Worm (Caenorhabditis elegans): ENCODE data around the gene F13B6.3.
A peak's percentile ranks its signal among the peaks of the same experiment; 100 is the strongest.

Gene F13B6.3

ce11 chrIV:7505866-7506488, 40.2 kb upstream of the F13B6.3 start (continued):
- TF ChIP-seq dox-1 (GFP tag; IDR thresholded peaks at IDR 0.05): no peak
- peak; percentile 88 for TF ChIP-seq repo-1 (tag; optimal IDR thresholded peaks at IDR 0.05)
- TF ChIP-seq hmg-1.2 (GFP tag; IDR thresholded peaks at IDR 0.05): peak; percentile 50
- TF ChIP-seq nfyb-1 (GFP tag; IDR thresholded peaks at IDR 0.05): 0 out of 2 replicates have a peak, but pooled peaks have one; percentile 42
- peak; percentile 52 for TF ChIP-seq madf-10 (tag; optimal IDR thresholded peaks at IDR 0.05)
- no peak; the same call in none of the 2 replicates for TF ChIP-seq mcd-1 (GFP tag; IDR thresholded peaks at IDR 0.05)
- no peak for TF ChIP-seq madf-8 (GFP tag; conservative IDR thresholded peaks at IDR 0.05)
- TF ChIP-seq snpc-3.4 (tag; optimal IDR thresholded peaks at IDR 0.05): peak; percentile 64

ce11 chrIV:7503322-7503721, 37.6 kb upstream of the F13B6.3 start, which contains the start of gene glt-6:
Gene glt-6, plus strand, starts transcription at chrIV:7503622.
- TF ChIP-seq egrh-3 (GFP tag; IDR thresholded peaks at IDR 0.05) (no peak), F57C9.4 (tag; optimal IDR thresholded peaks at IDR 0.05) (no peak), ztf-18 (tag; optimal IDR thresholded peaks at IDR 0.05) (no peak), dpl-1 (GFP tag; optimal IDR thresholded peaks at IDR 0.05) (no peak), F22D6.2 (tag; optimal IDR thresholded peaks at IDR 0.05) (no peak), B0019.2 (GFP tag; conservative IDR thresholded peaks at IDR 0.05) (no peak), pha-4 (tag; optimal IDR thresholded peaks at IDR 0.05) (no peak), lir-1 (GFP tag; conservative IDR thresholded peaks at IDR 0.05) (no peak), mcd-1 (GFP tag; IDR thresholded peaks at IDR 0.05) (no peak), nhr-120 (GFP tag; IDR thresholded peaks at IDR 0.05) (no peak), efl-1 (GFP tag; optimal IDR thresholded peaks at IDR 0.05) (no peak), xnd-1 (tag; optimal IDR thresholded peaks at IDR 0.05) (no peak), unc-130 (GFP tag; optimal IDR thresholded peaks at IDR 0.05) (no peak)

DNA sequence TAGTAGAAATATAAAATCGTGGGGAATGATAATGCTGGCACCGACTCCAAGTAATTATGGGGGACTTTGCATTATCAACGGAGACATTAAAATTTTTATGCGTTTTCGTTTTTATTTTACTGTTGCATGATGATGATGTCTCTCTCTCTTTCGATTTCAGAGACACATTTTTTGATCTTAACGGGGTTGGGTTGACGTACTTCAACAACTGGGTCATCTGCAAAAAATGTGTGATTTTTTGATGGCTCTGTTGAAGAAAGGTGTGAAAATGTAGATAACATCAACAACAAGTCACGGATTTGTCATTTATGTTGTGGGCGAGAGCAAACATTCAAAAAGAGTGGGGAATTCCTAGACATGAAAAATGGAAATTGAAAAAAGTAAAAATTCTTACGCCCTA, 35.6 kb upstream of the F13B6.3 start, which contains the start of gene F55G1.15:
F55G1.15 (minus strand) TSS at position 101 of the 400 bp plus-strand sequence.
- no peak for TF ChIP-seq akir-1 (GFP tag; optimal IDR thresholded peaks at IDR 0.05)
- no peak for TF ChIP-seq attf-5 (GFP tag; optimal IDR thresholded peaks at IDR 0.05)
- TF ChIP-seq madf-10 (tag; optimal IDR thresholded peaks at IDR 0.05): no peak
- no peak for TF ChIP-seq lin-54 (GFP tag; optimal IDR thresholded peaks at IDR 0.05)
- no peak for TF ChIP-seq cebp-2 (GFP tag; IDR thresholded peaks at IDR 0.05)
- TF ChIP-seq zfh-2 (GFP tag; conservative IDR thresholded peaks at IDR 0.05): no peak
- TF ChIP-seq cebp-1 (GFP tag; IDR thresholded peaks at IDR 0.05): no peak
- no peak for TF ChIP-seq cebp-1 (tag; optimal IDR thresholded peaks at IDR 0.05)
- no peak for TF ChIP-seq ceh-100 (GFP tag; IDR thresholded peaks at IDR 0.05)
- TF ChIP-seq chd-7 (tag; optimal IDR thresholded peaks at IDR 0.05): no peak
- TF ChIP-seq F10E7.11 (tag; optimal IDR thresholded peaks at IDR 0.05): no peak
- TF ChIP-seq bed-1 (GFP tag; IDR thresholded peaks at IDR 0.05): no peak
- no peak for TF ChIP-seq ama-1 (optimal IDR thresholded peaks at IDR 0.05)
- no peak for TF ChIP-seq ama-1 (GFP tag; optimal IDR thresholded peaks at IDR 0.05)
- TF ChIP-seq nfya-2 (GFP tag; IDR thresholded peaks at IDR 0.05): no peak
- TF ChIP-seq hrde-1 (tag; optimal IDR thresholded peaks at IDR 0.05; ENCODE audit: borderline replicate concordance): no peak
- no peak for TF ChIP-seq ztf-3 (GFP tag; optimal IDR thresholded peaks at IDR 0.05)

DNA sequence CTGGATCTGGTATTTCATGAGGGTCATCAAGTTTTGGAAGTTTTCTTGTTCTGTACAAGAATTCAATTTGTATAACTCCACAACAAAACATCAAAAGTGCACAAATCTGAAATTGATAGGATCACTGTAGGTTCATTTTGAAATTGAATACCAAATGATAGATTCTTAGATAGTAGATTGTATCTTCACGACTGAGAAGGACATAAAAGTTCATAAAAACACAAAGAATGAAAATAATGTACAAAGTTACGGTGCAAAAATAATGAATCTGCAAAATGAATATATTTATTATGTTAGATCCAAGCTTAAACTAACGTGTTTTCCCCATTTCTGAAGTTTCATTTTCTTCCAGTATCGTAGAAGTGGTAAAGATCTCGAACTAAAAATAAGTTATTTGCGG, 35.2 kb upstream of the F13B6.3 start:
- TF ChIP-seq pha-4 (tag; optimal IDR thresholded peaks at IDR 0.05) (no peak), lir-1 (GFP tag; conservative IDR thresholded peaks at IDR 0.05) (no peak), ZK185.1 (tag; optimal IDR thresholded peaks at IDR 0.05; ENCODE audit: poor library complexity, severe bottlenecking) (no peak), attf-6 (GFP tag; IDR thresholded peaks at IDR 0.05) (no peak), snpc-3.4 (tag; optimal IDR thresholded peaks at IDR 0.05) (no peak)

All from whole organism, young adult.